Fruit fly (Drosophila melanogaster) whole organism, wandering third instar larva: Measurements from ENCODE around the gene barc.

ENCODE experiments used
- Dfd ChIP-seq: fragments of >200 bp; optimal IDR thresholded peaks from 2 replicates; lab custom pipeline; 2017; ENCODE audit warnings: missing biosample characterization, missing genetic modification characterization
- Myc ChIP-seq: fragments of >200 bp; optimal IDR thresholded peaks from 2 replicates; lab custom pipeline; 2017
- N ChIP-seq: fragments of >200 bp; optimal IDR thresholded peaks from 2 replicates; lab custom pipeline; 2018; ENCODE audit warnings: missing biosample characterization, missing external identifiers, missing genetic modification characterization
- fru ChIP-seq: fragments of 200-800 bp; sonication (Bioruptor generic); optimal IDR thresholded peaks from 3 replicates; lab custom pipeline; 2016; ENCODE audit warnings: missing biosample characterization, mild to moderate bottlenecking, missing genetic modification characterization

DNA sequence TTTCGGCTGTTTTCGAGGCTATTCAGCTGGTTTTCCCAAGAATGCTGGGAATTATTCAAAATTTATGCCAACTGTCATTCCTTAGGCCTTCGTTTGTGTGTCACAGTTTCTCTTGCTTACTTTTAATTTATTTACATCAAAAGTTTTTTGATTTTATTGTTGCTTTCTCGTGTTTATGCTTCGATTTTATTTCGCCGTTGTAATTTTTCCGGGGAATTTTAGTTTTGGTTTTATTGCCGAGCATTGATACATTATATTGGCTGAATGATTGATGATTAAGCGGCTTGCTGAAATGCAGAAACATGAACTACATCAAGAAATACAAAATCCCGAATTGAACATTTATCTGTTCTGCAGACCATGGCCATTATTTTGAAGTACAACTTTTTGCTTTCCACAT lies 34.8 kb downstream of the barc start:
- TF ChIP-seq Dfd = no peak
- no peak for TF ChIP-seq Myc (lab: Kevin White, UChicago)
- no peak for TF ChIP-seq N (GFP tag; lab: Kevin White, UChicago)
- TF ChIP-seq fru (GFP tag; lab: Kevin White, UChicago) = no peak
